Fruit fly (Drosophila melanogaster): ENCODE data around the gene CG11815.

The CG11815 gene

DNA sequence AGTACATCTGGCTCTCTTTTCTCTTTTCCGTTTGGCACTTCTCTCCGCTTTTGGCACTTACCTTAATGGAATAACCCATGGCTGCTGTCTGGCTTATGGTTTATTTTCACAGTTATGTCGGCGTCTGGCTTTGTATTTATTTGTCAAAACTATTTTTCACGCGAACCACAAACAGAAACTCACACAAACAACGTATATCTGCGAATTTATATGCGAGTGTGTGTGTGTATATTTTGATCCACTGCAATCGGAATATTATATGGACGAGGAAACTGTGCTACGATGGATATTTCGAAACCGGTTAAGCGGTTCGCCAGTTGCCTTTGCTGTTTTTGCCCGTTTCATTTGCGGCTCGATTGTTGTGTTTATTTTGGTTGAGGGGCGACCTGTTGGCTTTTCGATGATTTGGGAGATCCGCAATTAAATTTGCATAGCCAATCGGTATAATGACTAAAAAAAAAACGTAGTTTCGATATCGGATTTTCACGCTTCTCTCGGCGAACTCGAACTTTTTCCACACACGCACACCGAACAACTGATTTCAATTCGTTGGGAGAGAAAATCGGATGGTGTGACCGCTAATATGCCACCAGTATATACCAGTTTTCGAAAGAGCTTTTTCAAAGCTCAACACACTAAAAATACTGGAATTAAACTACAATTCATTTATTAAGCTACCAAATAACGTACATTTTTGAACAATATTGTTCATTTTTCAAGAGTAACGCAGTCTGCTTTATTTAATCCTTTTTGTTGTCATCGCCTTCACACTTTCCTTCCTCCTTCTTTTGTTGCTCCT, 1.3 kb downstream of the CG11815 start, which contains the start of gene CG1927 (continued):
- TF ChIP-seq Dad (GFP tag; optimal IDR thresholded peaks at IDR 0.05), result no peak
- no peak for TF ChIP-seq insv (GFP tag; optimal IDR thresholded peaks at IDR 0.05)
- no peak for TF ChIP-seq otp (GFP tag; IDR thresholded peaks at IDR 0.05)
- no peak for TF ChIP-seq aop (GFP tag; IDR thresholded peaks at IDR 0.05)
- no peak for TF ChIP-seq oc (tag; optimal IDR thresholded peaks at IDR 0.05)
- no peak for TF ChIP-seq CrebB (tag; optimal IDR thresholded peaks at IDR 0.05)
- peak; percentile 47 for TF ChIP-seq abd-A (tag; optimal IDR thresholded peaks at IDR 0.05)
- TF ChIP-seq CG10274 (GFP tag; optimal IDR thresholded peaks at IDR 0.05), result no peak
- no peak for TF ChIP-seq cwo (GFP tag; optimal IDR thresholded peaks at IDR 0.05)
- no peak for TF ChIP-seq bowl (GFP tag; IDR thresholded peaks at IDR 0.05)
- no peak for TF ChIP-seq Adf1 (GFP tag; IDR thresholded peaks at IDR 0.05)
- TF ChIP-seq seq (GFP tag; IDR thresholded peaks at IDR 0.05), result no peak
- no peak for TF ChIP-seq eve (GFP tag; optimal IDR thresholded peaks at IDR 0.05)
- TF ChIP-seq chinmo (GFP tag; IDR thresholded peaks at IDR 0.05; ENCODE audit: partially characterized antibody), result peak; percentile 68; the same call in 1 of the 4 replicates
- no peak for TF ChIP-seq CG12236 (GFP tag; optimal IDR thresholded peaks at IDR 0.05)
- TF ChIP-seq CG9932 (GFP tag; IDR thresholded peaks at IDR 0.05), result no peak
- TF ChIP-seq CG31224 (GFP tag; IDR thresholded peaks at IDR 0.05), result no peak
- peak in 1 of 2 experiments; percentile 25 for TF ChIP-seq crp (GFP tag; optimal IDR thresholded peaks at IDR 0.05)
- TF ChIP-seq CG12769 (tag; optimal IDR thresholded peaks at IDR 0.05), result peak; percentile 43
- no peak for TF ChIP-seq CG34224 (GFP tag; IDR thresholded peaks at IDR 0.05; ENCODE audit: partially characterized antibody)
- TF ChIP-seq CG13287 (GFP tag; IDR thresholded peaks at IDR 0.05; ENCODE audit: partially characterized antibody), result peak; percentile 49; the same call in 1 of the 2 replicates
- TF ChIP-seq CG3163 (GFP tag; optimal IDR thresholded peaks at IDR 0.05), result peak; percentile 29
- TF ChIP-seq CG12659 (GFP tag; optimal IDR thresholded peaks at IDR 0.05), result peak; percentile 42
- TF ChIP-seq caup (GFP tag; optimal IDR thresholded peaks at IDR 0.05; ENCODE audit: severe bottlenecking), result no peak
- no peak for TF ChIP-seq CG11723 (GFP tag; optimal IDR thresholded peaks at IDR 0.05)
- no peak for TF ChIP-seq CG12391 (tag; optimal IDR thresholded peaks at IDR 0.05)
- no peak for TF ChIP-seq CG2712 (tag; optimal IDR thresholded peaks at IDR 0.05)
- TF ChIP-seq Scr (GFP tag; IDR thresholded peaks at IDR 0.05; ENCODE audit: partially characterized antibody), result 0 out of 2 replicates have a peak, but pooled peaks have one; percentile 20
- TF ChIP-seq Hsf (GFP tag; optimal IDR thresholded peaks at IDR 0.05), result no peak
- no peak for TF ChIP-seq Meics (GFP tag; optimal IDR thresholded peaks at IDR 0.05)
- no peak for TF ChIP-seq shn (GFP tag; optimal IDR thresholded peaks at IDR 0.05)
- TF ChIP-seq vvl (GFP tag; IDR thresholded peaks at IDR 0.05), result peak; percentile 75

DNA sequence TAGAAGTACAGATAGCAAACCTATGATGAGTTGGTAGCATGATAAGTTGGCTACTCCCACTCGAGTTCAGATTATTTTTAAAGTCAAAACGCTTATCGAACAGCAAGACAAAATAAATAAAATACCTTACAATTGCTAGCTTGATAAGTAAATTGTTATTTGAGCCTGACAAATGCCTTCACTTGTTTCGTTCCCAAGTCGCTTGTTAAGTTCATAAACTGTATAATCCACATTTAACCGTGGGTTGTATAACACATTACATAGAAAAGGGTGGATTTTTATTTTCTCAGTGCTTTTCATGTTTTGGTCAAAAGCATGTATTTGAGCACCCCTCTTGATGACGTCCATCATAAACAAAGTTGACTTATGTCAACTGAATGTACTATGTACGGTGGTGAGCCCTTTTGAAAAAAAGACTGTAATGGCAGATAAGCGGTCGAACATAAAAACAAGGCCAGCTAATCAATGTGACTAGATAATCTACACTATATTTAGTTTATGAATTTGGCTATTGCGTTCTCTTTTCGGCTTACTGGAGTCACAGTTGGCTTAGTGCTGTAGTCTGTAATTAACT, 2.1 kb downstream of the CG11815 start:
- TF ChIP-seq CG31388 (GFP tag; optimal IDR thresholded peaks at IDR 0.05) (no peak), CG2875 (GFP tag; optimal IDR thresholded peaks at IDR 0.05) (no peak), pfk (GFP tag; optimal IDR thresholded peaks at IDR 0.05) (no peak), CG4707 (GFP tag; optimal IDR thresholded peaks at IDR 0.05) (no peak), CG10366 (GFP tag; IDR thresholded peaks at IDR 0.05) (no peak), Med (GFP tag) (peak; percentile 4), Aef1 (GFP tag; IDR thresholded peaks at IDR 0.05) (no peak), CG15011 (GFP tag; optimal IDR thresholded peaks at IDR 0.05) (no peak), prd (optimal IDR thresholded peaks at IDR 0.05) (no peak), prd (GFP tag; IDR thresholded peaks at IDR 0.05) (no peak), HLH4C (GFP tag; IDR thresholded peaks at IDR 0.05; ENCODE audit: partially characterized antibody) (no peak), sob (GFP tag; IDR thresholded peaks at IDR 0.05) (no peak), CTCF (GFP tag; optimal IDR thresholded peaks at IDR 0.05) (no peak), zen (tag; optimal IDR thresholded peaks at IDR 0.05) (no peak), sisA (GFP tag; IDR thresholded peaks at IDR 0.05) (no peak), CG16863 (GFP tag; optimal IDR thresholded peaks at IDR 0.05) (no peak), CG11504 (tag; optimal IDR thresholded peaks at IDR 0.05) (no peak), slbo (GFP tag; IDR thresholded peaks at IDR 0.05) (no peak), H2.0 (GFP tag; IDR thresholded peaks at IDR 0.05) (no peak)
